Worm (Caenorhabditis elegans) whole organism, L4/young adult: Measurements from ENCODE around the gene C52E2.2.

Experiments used
- W03F9.2 ChIP-seq: fragments of 150-350 bp; optimal IDR thresholded peaks from 2 replicates; lab custom pipeline; 2014; ENCODE audit warnings: missing biosample characterization, missing genetic modification characterization
- dao-5 ChIP-seq: sonication (generic microtip); optimal IDR thresholded peaks from 2 replicates; lab custom pipeline; 2016; ENCODE audit warnings: missing genotype, missing genetic modification characterization, moderate library complexity, missing compliant biosample characterization
- him-1 ChIP-seq: sonication (generic microtip); optimal IDR thresholded peaks from 2 replicates; lab custom pipeline; 2016; ENCODE audit warnings: missing genotype, missing genetic modification reagents, missing genetic modification characterization, missing compliant biosample characterization

- TF ChIP-seq W03F9.2 (no peak), him-1 (tag; lab: Kevin White, UChicago) (no peak), dao-5 (tag; lab: Kevin White, UChicago) (no peak)
Observed at ce11 chrII:1851716-1852115, 887 bp upstream of the C52E2.2 start.
